Fruit fly (Drosophila melanogaster) whole organism, pupa: ENCODE measurements around the gene Rev1.

Source experiments
- CG12605 ChIP-seq: fragments of 200-800 bp; sonication (Bioruptor generic); IDR thresholded peaks from 2 replicates; pipeline ENCODE4 v1.3.6; 2022; ENCODE audit warnings: missing biosample characterization, missing genetic modification characterization
- CG34367 ChIP-seq: fragments of 200-800 bp; sonication (Bioruptor generic); optimal IDR thresholded peaks from 2 replicates; lab custom pipeline; 2018; ENCODE audit warnings: missing biosample characterization, mild to moderate bottlenecking, missing genetic modification characterization
- CG8159 ChIP-seq: fragments of 200-800 bp; sonication (Bioruptor generic); optimal IDR thresholded peaks from 3 replicates; lab custom pipeline; 2018; ENCODE audit warnings: missing biosample characterization, mild to moderate bottlenecking, missing genetic modification characterization, moderate library complexity
- Ets98B ChIP-seq: fragments of 200-800 bp; sonication (Bioruptor generic); IDR thresholded peaks from 2 replicates; pipeline ENCODE4 v1.3.6; 2022; ENCODE audit warnings: missing biosample characterization, missing genetic modification characterization

dm6 chr3L:609163-609562 lies 45.0 kb upstream of the Rev1 start:
- TF ChIP-seq CG12605 (GFP tag; lab: Robert Waterston, UW) (no peak), CG8159 (no peak), Ets98B (no peak), CG34367 (no peak)
